Worm (Caenorhabditis elegans): Measurements from ENCODE around the gene sas-4.

DNA sequence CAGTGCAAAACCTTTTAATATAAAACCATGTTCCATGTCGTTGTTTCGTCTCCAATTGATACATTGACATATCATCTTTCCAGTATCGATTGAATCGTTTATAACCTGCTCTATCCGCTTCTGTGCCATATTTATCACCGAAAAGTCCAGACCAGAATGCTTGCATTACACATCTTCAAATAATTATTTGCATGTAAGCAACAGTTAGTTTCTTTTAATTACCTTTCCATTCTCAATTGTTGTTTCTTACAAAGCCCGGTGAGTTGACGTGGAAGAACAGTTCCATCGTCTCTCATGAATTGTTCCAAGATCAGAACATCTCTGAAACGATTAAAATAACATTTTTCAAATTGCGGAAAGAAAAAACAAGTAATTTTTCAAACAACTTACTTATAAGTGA, 12.8 kb upstream of the sas-4 start, which contains the start of gene iglr-2:
- TF ChIP-seq K12H6.12 (tag; optimal IDR thresholded peaks at IDR 0.05), result no peak
- no peak for TF ChIP-seq ccch-3 (GFP tag; optimal IDR thresholded peaks at IDR 0.05)
- TF ChIP-seq hsf-1 (GFP tag; IDR thresholded peaks at IDR 0.05), result no peak
- no peak for TF ChIP-seq ztf-25 (GFP tag; IDR thresholded peaks at IDR 0.05)
- TF ChIP-seq lin-35 (GFP tag; optimal IDR thresholded peaks at IDR 0.05), result no peak
- no peak for TF ChIP-seq attf-3 (GFP tag; conservative IDR thresholded peaks at IDR 0.05)
- TF ChIP-seq ceh-58 (GFP tag; IDR thresholded peaks at IDR 0.05), result no peak
- TF ChIP-seq F39B2.1 (GFP tag; IDR thresholded peaks at IDR 0.05), result no peak
- no peak for TF ChIP-seq F49E8.2 (tag; optimal IDR thresholded peaks at IDR 0.05; ENCODE audit: insufficient read depth)
- TF ChIP-seq unc-62 (GFP tag; optimal IDR thresholded peaks at IDR 0.05), result no peak
